Fruit fly (Drosophila melanogaster): ENCODE results near the gene CG16721.

CG16721 gene

DNA sequence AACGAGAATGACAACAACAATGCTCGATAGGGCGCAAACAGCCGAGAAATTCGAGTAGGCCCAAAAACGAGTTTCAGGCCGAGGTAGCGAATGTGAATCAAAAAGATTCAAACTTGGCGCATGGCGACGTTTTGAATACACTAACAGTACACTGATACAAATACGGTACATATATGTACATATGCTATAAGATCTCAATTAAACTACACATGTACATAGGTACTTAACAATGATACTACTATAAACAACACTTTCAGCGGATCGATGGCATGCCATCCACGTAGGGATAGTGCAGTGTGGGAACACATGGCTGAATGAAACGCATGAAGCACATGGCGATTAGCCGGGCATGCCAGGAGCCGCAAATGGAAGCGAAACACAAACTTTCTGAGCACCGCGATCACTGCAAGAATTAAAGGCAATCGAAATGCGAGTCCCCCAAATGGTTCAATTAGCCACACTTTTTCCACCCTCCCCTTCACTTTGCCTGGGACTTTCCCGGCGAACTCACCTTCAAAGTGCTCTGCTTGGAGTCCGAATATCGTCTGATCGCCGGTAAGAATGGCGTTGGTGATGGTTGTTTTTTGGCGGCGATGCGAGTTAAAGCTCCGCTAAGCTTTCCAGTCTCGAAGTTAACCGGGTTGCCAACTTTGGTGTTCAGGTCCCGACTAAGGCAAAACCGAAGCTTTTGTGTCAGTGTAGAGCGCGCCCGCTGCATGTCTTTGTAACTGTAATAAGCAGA, 36.3 kb downstream of the CG16721 start (continued):
- no peak for TF ChIP-seq sens-2 (GFP tag; IDR thresholded peaks at IDR 0.05)
- no peak for TF ChIP-seq mld (GFP tag; IDR thresholded peaks at IDR 0.05; ENCODE audit: partially characterized antibody)
- no peak for TF ChIP-seq Mad (GFP tag; optimal IDR thresholded peaks at IDR 0.05)
- no peak for TF ChIP-seq bab2 (GFP tag; optimal IDR thresholded peaks at IDR 0.05)
- no peak for TF ChIP-seq CG17912 (GFP tag; optimal IDR thresholded peaks at IDR 0.05)
- TF ChIP-seq Dll (GFP tag; IDR thresholded peaks at IDR 0.05; ENCODE audit: partially characterized antibody) = no peak
- TF ChIP-seq CG7357 (GFP tag; IDR thresholded peaks at IDR 0.05) = no peak
- no peak for TF ChIP-seq CG3281 (GFP tag; optimal IDR thresholded peaks at IDR 0.05)
- TF ChIP-seq pros (GFP tag; optimal IDR thresholded peaks at IDR 0.05) = no peak
- no peak for TF ChIP-seq CG32772 (GFP tag; IDR thresholded peaks at IDR 0.05)
- no peak for TF ChIP-seq Six4 (GFP tag; optimal IDR thresholded peaks at IDR 0.05)
- TF ChIP-seq gsb-n (tag; optimal IDR thresholded peaks at IDR 0.05) = no peak
- TF ChIP-seq wek (GFP tag; optimal IDR thresholded peaks at IDR 0.05) = peak; percentile 42
- no peak for TF ChIP-seq CG10959 (GFP tag; IDR thresholded peaks at IDR 0.05)
- no peak for TF ChIP-seq Opbp (GFP tag; IDR thresholded peaks at IDR 0.05; ENCODE audit: partially characterized antibody)
- no peak for TF ChIP-seq Dp (GFP tag; optimal IDR thresholded peaks at IDR 0.05)
- no peak for TF ChIP-seq Neu2 (GFP tag; optimal IDR thresholded peaks at IDR 0.05; ENCODE audit: borderline replicate concordance)
- no peak for TF ChIP-seq toy (GFP tag; IDR thresholded peaks at IDR 0.05)
- no peak for TF ChIP-seq ase (GFP tag; IDR thresholded peaks at IDR 0.05)
- TF ChIP-seq CG6272 (GFP tag; IDR thresholded peaks at IDR 0.05) = no peak
- TF ChIP-seq sc (optimal IDR thresholded peaks at IDR 0.05) = no peak
- no peak for TF ChIP-seq sc (GFP tag; optimal IDR thresholded peaks at IDR 0.05)
- no peak for TF ChIP-seq klu (GFP tag; IDR thresholded peaks at IDR 0.05)
- TF ChIP-seq Sry-β (GFP tag; optimal IDR thresholded peaks at IDR 0.05) = no peak
- TF ChIP-seq fd96Cb (tag; optimal IDR thresholded peaks at IDR 0.05) = no peak
- TF ChIP-seq CG14441 (GFP tag; IDR thresholded peaks at IDR 0.05) = no peak
- TF ChIP-seq grn (GFP tag; optimal IDR thresholded peaks at IDR 0.05) = no peak
- TF ChIP-seq phol (tag; optimal IDR thresholded peaks at IDR 0.05) = no peak
- peak; percentile 15; the same call in 1 of the 3 replicates for TF ChIP-seq HLH4C (GFP tag; IDR thresholded peaks at IDR 0.05; ENCODE audit: partially characterized antibody)
- TF ChIP-seq Ravus (GFP tag; IDR thresholded peaks at IDR 0.05) = no peak
- TF ChIP-seq D19A (tag; optimal IDR thresholded peaks at IDR 0.05) = peak; percentile 71
- TF ChIP-seq CG9727 (GFP tag; optimal IDR thresholded peaks at IDR 0.05) = no peak
- TF ChIP-seq CG31224 (GFP tag; IDR thresholded peaks at IDR 0.05) = no peak
- TF ChIP-seq CG12104 (GFP tag; optimal IDR thresholded peaks at IDR 0.05) = no peak
- TF ChIP-seq CG18476 (GFP tag; optimal IDR thresholded peaks at IDR 0.05) = no peak
- TF ChIP-seq ro (GFP tag; IDR thresholded peaks at IDR 0.05) = no peak
- TF ChIP-seq row (GFP tag; IDR thresholded peaks at IDR 0.05) = no peak; the same call in 2 of the 3 replicates
- TF ChIP-seq Oaz (GFP tag; IDR thresholded peaks at IDR 0.05) = no peak
- no peak for TF ChIP-seq Dad (GFP tag; optimal IDR thresholded peaks at IDR 0.05)
- TF ChIP-seq ssp (GFP tag; IDR thresholded peaks at IDR 0.05) = no peak
- TF ChIP-seq CG6689 (GFP tag; IDR thresholded peaks at IDR 0.05) = no peak
- no peak for TF ChIP-seq CG12071 (GFP tag; optimal IDR thresholded peaks at IDR 0.05)
- TF ChIP-seq croc (GFP tag; conservative IDR thresholded peaks at IDR 0.05) = no peak
- no peak for TF ChIP-seq shn (GFP tag; optimal IDR thresholded peaks at IDR 0.05)
- TF ChIP-seq zfh1 (GFP tag; IDR thresholded peaks at IDR 0.05) = 0 out of 3 replicates have a peak, but pooled peaks have one; percentile 17
- no peak; the same call in 1 of the 2 replicates for TF ChIP-seq Ptx1 (GFP tag; IDR thresholded peaks at IDR 0.05)
- TF ChIP-seq CG11504 (tag; optimal IDR thresholded peaks at IDR 0.05) = no peak
- TF ChIP-seq CG10267 (tag; optimal IDR thresholded peaks at IDR 0.05) = no peak
- no peak for TF ChIP-seq cg (GFP tag; optimal IDR thresholded peaks at IDR 0.05)
- TF ChIP-seq CG9437 (GFP tag; optimal IDR thresholded peaks at IDR 0.05) = no peak
- TF ChIP-seq zen2 (GFP tag; IDR thresholded peaks at IDR 0.05; ENCODE audit: partially characterized antibody) = no peak
